Worm (Caenorhabditis elegans) whole organism, L1 larva: Measurements from ENCODE around the gene abhd-5.1.

Experiments
- C34B4.2 ChIP-seq: sonication (generic microtip); optimal IDR thresholded peaks from 2 replicates; lab custom pipeline; 2017; ENCODE audit warnings: mild to moderate bottlenecking, missing genetic modification characterization, missing compliant biosample characterization
- efl-1 ChIP-seq, 4 experiments: fragments of 150-350 bp; optimal IDR thresholded peaks in 3 of 4; peaks in 1 of 4; 1 replicate in 1 of 4; 2 replicates in 3 of 4; lab custom pipeline; 2014; ENCODE audit warnings: missing biosample characterization in 2 of 4, missing genetic modification characterization in 2 of 4, missing genetic modification reagents in 2 of 4
- fkh-4 ChIP-seq: sonication (generic microtip); optimal IDR thresholded peaks from 2 replicates; lab custom pipeline; 2016; ENCODE audit warnings: missing compliant biosample characterization, missing genetic modification characterization, borderline replicate concordance
- lin-39 ChIP-seq: fragments of 150-350 bp; optimal IDR thresholded peaks from 2 replicates; lab custom pipeline; 2014; ENCODE audit warnings: missing biosample characterization, missing genetic modification reagents, missing genetic modification characterization
- pag-3 ChIP-seq: sonication (generic microtip); optimal IDR thresholded peaks from 2 replicates; lab custom pipeline; 2017; ENCODE audit warnings: missing genetic modification characterization, mild to moderate bottlenecking, missing compliant biosample characterization, antibody characterized with exemption, borderline replicate concordance; ENCODE audit not compliant: insufficient read depth
- unc-130 ChIP-seq: fragments of 150-350 bp; optimal IDR thresholded peaks from 2 replicates; lab custom pipeline; 2017; ENCODE audit warnings: missing biosample characterization, missing genetic modification characterization, inconsistent platforms

abhd-5.1 gene

DNA sequence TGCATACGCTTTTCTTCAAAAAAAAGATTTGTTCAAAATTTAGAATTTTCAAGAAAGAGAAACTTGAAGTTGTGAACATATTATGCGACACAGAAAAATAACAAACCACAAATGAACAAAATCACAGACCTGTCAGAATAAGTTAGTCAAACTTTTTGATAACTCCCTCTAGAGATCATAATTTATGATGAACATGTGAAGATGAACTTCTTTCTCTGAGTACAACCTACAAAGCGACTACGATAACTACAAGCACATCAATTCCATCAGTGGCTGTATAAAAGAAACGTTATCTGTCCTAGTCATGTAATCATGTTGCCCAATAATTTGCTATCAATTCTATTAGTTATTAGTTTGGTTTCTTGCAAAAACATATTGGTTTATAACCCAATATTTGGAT is 48.3 kb downstream of the abhd-5.1 start, which contains the start of gene ugt-9 (continued):
- no peak for TF ChIP-seq unc-130 (tag; lab: Kevin White, UChicago)
- no peak for TF ChIP-seq fkh-4 (tag; lab: Kevin White, UChicago)
- no peak for TF ChIP-seq lin-39
- no peak for TF ChIP-seq C34B4.2
- TF ChIP-seq efl-1 (optimal IDR thresholded peaks at IDR 0.05; lab: Kevin White, UChicago): no peak
- TF ChIP-seq efl-1 (GFP tag; optimal IDR thresholded peaks at IDR 0.05 in 1 of 2; lab: Kevin White, UChicago): peak in 1 of 2 experiments; percentile 32
- TF ChIP-seq pag-3 (tag; lab: Kevin White, UChicago): no peak
- TF ChIP-seq, all 84 proteins: peak for 13
